Worm (Caenorhabditis elegans): ENCODE data around the gene srd-21.

DNA sequence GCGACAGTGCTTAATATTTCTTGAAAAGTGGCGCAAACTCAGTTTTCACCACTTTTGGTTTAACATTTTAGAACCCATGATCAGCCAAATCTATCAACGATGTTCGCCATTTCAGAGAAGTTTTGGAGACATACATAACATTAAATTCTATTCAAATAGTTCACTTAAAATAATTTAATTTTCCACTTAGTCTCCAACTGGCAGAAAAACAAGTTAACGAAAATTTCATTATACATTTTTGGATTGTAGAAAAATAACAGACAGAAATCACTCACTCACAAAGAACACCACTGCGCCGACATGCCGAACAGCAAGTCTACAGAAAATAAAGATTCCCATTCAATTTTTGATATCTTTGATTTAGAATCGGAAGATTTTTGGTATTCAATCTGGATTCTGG is 50.3 kb downstream of the srd-21 start, which contains the start of gene srw-44:
- TF ChIP-seq aly-2 (tag; optimal IDR thresholded peaks at IDR 0.05) (no peak), nhr-77 (tag; optimal IDR thresholded peaks at IDR 0.05) (no peak), egl-27 (tag; optimal IDR thresholded peaks at IDR 0.05) (no peak), fkh-10 (GFP tag; optimal IDR thresholded peaks at IDR 0.05) (no peak), R02D3.7 (tag; optimal IDR thresholded peaks at IDR 0.05) (no peak), nhr-25 (tag; optimal IDR thresholded peaks at IDR 0.05) (no peak), ztf-4 (tag; optimal IDR thresholded peaks at IDR 0.05) (no peak)

Measured in whole organism, L3 larva.